Worm (Caenorhabditis elegans): ENCODE measurements around the gene sdz-9.

The sdz-9 gene

ce11 chrII:2805566-2805965, 32.1 kb upstream of the sdz-9 start:
- TF ChIP-seq ceh-19 (GFP tag; optimal IDR thresholded peaks at IDR 0.05) (no peak), elt-2 (tag; optimal IDR thresholded peaks at IDR 0.05) (peak; percentile 37)

- TF ChIP-seq unc-55 (GFP tag; optimal IDR thresholded peaks at IDR 0.05): no peak
Observed at ce11 chrII:2804949-2805348, 31.5 kb upstream of the sdz-9 start.

ce11 chrII:2804245-2804644, 30.8 kb upstream of the sdz-9 start:
- TF ChIP-seq hlh-15 (tag; optimal IDR thresholded peaks at IDR 0.05): no peak
- peak; percentile 69 for TF ChIP-seq hlh-8 (tag; optimal IDR thresholded peaks at IDR 0.05)

- TF ChIP-seq hlh-6 (tag; optimal IDR thresholded peaks at IDR 0.05) (no peak), elt-2 (tag; optimal IDR thresholded peaks at IDR 0.05) (peak; percentile 88)
Observed at ce11 chrII:2802804-2803586, 29.6 kb upstream of the sdz-9 start.

- no peak for TF ChIP-seq syd-9 (tag; optimal IDR thresholded peaks at IDR 0.05)
- no peak for TF ChIP-seq ceh-45 (GFP tag; IDR thresholded peaks at IDR 0.05)
- TF ChIP-seq pha-2 (tag; optimal IDR thresholded peaks at IDR 0.05): no peak
- no peak for TF ChIP-seq lin-11 (tag; optimal IDR thresholded peaks at IDR 0.05)
- TF ChIP-seq ceh-34 (tag; optimal IDR thresholded peaks at IDR 0.05): no peak
- no peak for TF ChIP-seq C38D4.7 (GFP tag; optimal IDR thresholded peaks at IDR 0.05)
- TF ChIP-seq elt-2 (tag; optimal IDR thresholded peaks at IDR 0.05): no peak
- no peak for TF ChIP-seq unc-86 (tag; optimal IDR thresholded peaks at IDR 0.05)
- no peak for TF ChIP-seq pat-9 (tag; optimal IDR thresholded peaks at IDR 0.05)
- TF ChIP-seq ahr-1 (tag; optimal IDR thresholded peaks at IDR 0.05): no peak
- TF ChIP-seq zip-5 (tag; optimal IDR thresholded peaks at IDR 0.05): no peak
- no peak for TF ChIP-seq C08G9.2 (tag; optimal IDR thresholded peaks at IDR 0.05)
- TF ChIP-seq sox-4 (tag; optimal IDR thresholded peaks at IDR 0.05): no peak
- TF ChIP-seq ceh-31 (tag; optimal IDR thresholded peaks at IDR 0.05): no peak
- TF ChIP-seq ama-1 (optimal IDR thresholded peaks at IDR 0.05): no peak
- TF ChIP-seq dmd-4 (tag; optimal IDR thresholded peaks at IDR 0.05; ENCODE audit: borderline replicate concordance): no peak
- TF ChIP-seq fax-1 (tag; optimal IDR thresholded peaks at IDR 0.05): no peak
- no peak for TF ChIP-seq hlh-8 (tag; optimal IDR thresholded peaks at IDR 0.05)
Observed at ce11 chrII:2801764-2802163, 28.3 kb upstream of the sdz-9 start.

ce11 chrII:2800550-2801233, 27.3 kb upstream of the sdz-9 start, which contains the start of gene nhr-119:
TSS of gene nhr-119 (minus strand) at chrII:2800600.
- TF ChIP-seq ceh-9 (tag; optimal IDR thresholded peaks at IDR 0.05) (no peak), sox-4 (tag; optimal IDR thresholded peaks at IDR 0.05) (no peak), unc-55 (GFP tag; optimal IDR thresholded peaks at IDR 0.05) (peak; percentile 97), pqm-1 (tag; optimal IDR thresholded peaks at IDR 0.05) (peak; percentile 17), ahr-1 (tag; optimal IDR thresholded peaks at IDR 0.05) (no peak), elt-2 (tag; optimal IDR thresholded peaks at IDR 0.05) (peak; percentile 84), ama-1 (optimal IDR thresholded peaks at IDR 0.05) (no peak), ceh-18 (tag; optimal IDR thresholded peaks at IDR 0.05) (peak; percentile 47), F13H6.1 (tag; optimal IDR thresholded peaks at IDR 0.05) (no peak), dve-1 (tag; optimal IDR thresholded peaks at IDR 0.05) (peak; percentile 38), K09A11.1 (tag; optimal IDR thresholded peaks at IDR 0.05; ENCODE audit: insufficient read depth) (no peak), C08G9.2 (tag; optimal IDR thresholded peaks at IDR 0.05) (no peak), T23F11.4 (GFP tag; optimal IDR thresholded peaks at IDR 0.05) (no peak), ceh-34 (tag; optimal IDR thresholded peaks at IDR 0.05) (no peak), lim-6 (tag; optimal IDR thresholded peaks at IDR 0.05) (no peak)
